Worm (Caenorhabditis elegans): Measurements from ENCODE around the gene ehs-1.
A peak's percentile ranks its signal among the peaks of the same experiment; 100 is the strongest.

The ehs-1 gene

DNA sequence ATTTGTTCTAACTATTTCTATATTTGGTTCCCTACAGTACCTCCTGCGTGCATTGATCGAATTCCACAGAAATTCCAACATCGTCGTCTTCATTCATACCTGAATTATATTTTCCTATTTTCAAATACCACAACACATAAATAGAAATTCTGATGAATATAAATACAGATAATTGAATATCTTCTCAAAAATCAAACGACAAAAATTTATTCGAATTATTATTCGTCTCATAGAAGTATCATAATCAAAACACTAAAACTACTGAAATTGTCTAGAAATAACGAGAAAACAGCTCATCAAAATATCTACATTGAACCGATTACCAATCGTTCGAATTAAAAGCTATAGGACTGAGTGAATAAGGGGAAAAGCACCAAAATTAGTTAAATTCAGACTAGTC is 12.6 kb downstream of the ehs-1 start, which contains the start of gene gtap-1:
Gene gtap-1, minus strand, starts transcription at position 101 of the 400 bp plus-strand sequence.
- TF ChIP-seq dao-5 (tag; optimal IDR thresholded peaks at IDR 0.05): no peak
- TF ChIP-seq him-1 (tag; optimal IDR thresholded peaks at IDR 0.05): no peak
- no peak for TF ChIP-seq W03F9.2 (tag; optimal IDR thresholded peaks at IDR 0.05)

DNA sequence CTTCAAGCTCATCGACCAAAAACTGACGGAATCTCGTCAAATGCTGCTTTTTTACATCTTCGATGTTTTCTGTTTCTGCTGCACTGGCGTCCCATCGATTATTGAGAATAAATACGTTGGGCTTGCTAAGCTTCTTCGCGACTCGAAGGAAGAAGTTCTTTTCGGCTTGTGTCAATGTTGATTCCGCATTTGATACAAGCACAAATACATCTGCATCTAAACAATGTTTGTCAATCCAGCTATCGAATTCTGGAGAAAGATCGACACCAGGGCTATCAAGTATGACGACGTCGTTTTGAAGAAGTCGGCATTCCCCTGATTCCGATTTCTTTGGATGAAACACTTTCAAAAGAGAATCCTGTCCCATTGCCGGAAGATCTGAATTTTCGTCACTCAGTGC is 14.6 kb downstream of the ehs-1 start:
- TF ChIP-seq him-1 (tag; optimal IDR thresholded peaks at IDR 0.05) (no peak), W03F9.2 (tag; optimal IDR thresholded peaks at IDR 0.05) (no peak), dao-5 (tag; optimal IDR thresholded peaks at IDR 0.05) (no peak)

DNA sequence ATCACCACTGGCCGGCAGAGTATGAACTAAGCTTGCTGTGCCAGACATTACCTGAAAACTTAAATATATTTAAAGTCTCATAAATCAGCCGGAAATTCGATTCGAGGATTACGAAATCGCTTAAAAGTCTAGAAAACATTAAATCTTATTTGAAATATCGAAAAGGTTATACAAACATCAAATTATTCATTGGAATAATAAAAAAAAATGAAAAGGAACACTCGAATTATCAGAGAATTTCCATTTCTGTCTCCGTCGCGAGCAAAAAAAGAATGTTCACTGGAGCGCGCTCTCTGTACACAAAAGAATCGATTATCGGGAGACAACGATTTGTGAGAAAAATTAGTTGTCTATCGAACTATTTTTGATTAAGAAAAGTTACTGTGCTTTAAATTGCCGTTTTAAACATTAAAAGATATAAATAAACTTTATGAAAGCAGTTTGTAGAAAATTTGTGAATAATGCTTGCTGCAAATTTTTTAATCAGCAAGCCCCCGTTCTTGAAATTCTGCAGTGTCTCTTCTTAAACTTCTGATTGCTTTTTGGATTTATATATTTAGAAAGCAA is 15.7 kb downstream of the ehs-1 start, which contains the start of gene fzo-1:
Gene fzo-1, minus strand, starts transcription at position 51 of the 567 bp plus-strand sequence.
- TF ChIP-seq W03F9.2 (tag; optimal IDR thresholded peaks at IDR 0.05) (peak; percentile 34), dao-5 (tag; optimal IDR thresholded peaks at IDR 0.05) (no peak)

DNA sequence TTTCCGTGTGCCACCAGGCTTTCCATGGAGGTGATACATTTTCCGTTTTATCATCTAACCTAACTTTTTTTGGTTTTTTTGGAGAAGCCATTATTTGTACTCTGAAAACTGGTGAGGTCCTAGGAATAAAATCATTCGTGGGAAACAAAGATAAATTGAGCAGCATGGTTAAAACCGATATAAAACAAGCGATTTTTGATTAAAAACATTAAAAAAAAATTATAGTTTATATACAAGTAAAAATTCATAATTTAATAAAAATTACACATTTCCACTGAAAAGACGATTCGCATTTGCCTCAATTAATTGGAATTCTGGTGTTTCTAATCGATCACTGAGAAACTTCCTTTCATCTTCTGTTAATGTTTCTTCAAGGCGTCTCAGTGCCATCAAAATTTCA is 17.9 kb downstream of the ehs-1 start, which contains the start of gene ZK1248.15:
Gene ZK1248.15, minus strand, starts transcription at position 101 of the 400 bp plus-strand sequence.
- no peak for TF ChIP-seq dao-5 (tag; optimal IDR thresholded peaks at IDR 0.05)
- no peak for TF ChIP-seq W03F9.2 (tag; optimal IDR thresholded peaks at IDR 0.05)
- TF ChIP-seq him-1 (tag; optimal IDR thresholded peaks at IDR 0.05): no peak

- TF ChIP-seq W03F9.2 (tag; optimal IDR thresholded peaks at IDR 0.05): peak; percentile 38
- no peak for TF ChIP-seq dao-5 (tag; optimal IDR thresholded peaks at IDR 0.05)
Observed at ce11 chrII:5839227-5839626, 18.7 kb downstream of the ehs-1 start, which contains the start of gene ZK1248.19. Gene ZK1248.19 (minus strand): TSS chrII:5839414.

DNA sequence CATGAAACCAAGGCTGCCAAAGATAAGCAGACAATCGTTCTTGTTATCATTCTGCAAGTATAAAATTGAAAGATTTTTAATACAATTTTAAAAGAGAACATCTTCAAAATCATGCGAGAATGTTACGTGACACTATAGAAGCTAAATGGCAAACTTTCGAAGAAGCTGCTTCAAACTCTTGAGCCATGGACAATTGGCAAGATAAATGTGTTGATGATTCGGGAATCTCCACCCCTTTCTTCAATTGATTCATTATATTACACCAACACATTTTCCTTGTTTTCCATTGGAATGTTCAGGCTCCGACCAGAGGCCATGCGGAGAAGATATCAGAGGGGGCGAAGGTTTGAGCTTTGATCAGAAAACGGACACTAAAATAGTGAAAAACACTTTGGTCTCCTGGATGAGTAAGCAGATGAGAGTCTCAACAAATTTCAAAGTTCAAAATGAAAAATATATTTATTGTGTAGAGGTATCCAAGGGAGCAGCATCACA is 20.6 kb downstream of the ehs-1 start, which contains the start of gene lec-5:
Gene lec-5, minus strand, starts transcription at position 51 of the 495 bp plus-strand sequence.
- TF ChIP-seq him-1 (tag; optimal IDR thresholded peaks at IDR 0.05): no peak
- no peak for TF ChIP-seq dao-5 (tag; optimal IDR thresholded peaks at IDR 0.05)
- no peak for TF ChIP-seq W03F9.2 (tag; optimal IDR thresholded peaks at IDR 0.05)

DNA sequence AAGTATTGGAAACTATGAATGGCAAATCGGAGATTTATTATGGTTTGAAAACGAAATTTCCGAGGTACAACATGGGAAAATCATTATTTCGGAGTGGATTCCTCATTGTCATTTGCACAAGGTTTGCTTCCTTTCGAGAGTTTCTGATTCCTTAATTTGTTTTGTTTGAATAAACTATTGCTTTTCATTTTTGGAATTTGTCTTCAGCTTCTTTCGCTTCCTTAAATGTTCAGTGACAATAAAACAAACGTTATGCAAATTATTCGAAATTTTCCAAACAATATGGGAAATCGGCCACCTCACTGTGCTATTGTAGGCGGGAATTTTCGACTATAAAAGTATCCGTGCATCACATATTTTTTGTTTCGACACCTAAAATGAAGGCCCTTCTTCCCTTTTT is 21.4 kb downstream of the ehs-1 start, which contains the start of gene nep-25:
Gene nep-25, plus strand, starts transcription at position 375 of the 400 bp plus-strand sequence.
- TF ChIP-seq him-1 (tag; optimal IDR thresholded peaks at IDR 0.05) (no peak), dao-5 (tag; optimal IDR thresholded peaks at IDR 0.05) (no peak), W03F9.2 (tag; optimal IDR thresholded peaks at IDR 0.05) (no peak)

ce11 chrII:5844694-5845129 is 24.2 kb downstream of the ehs-1 start:
- TF ChIP-seq W03F9.2 (tag; optimal IDR thresholded peaks at IDR 0.05): peak; percentile 97
- TF ChIP-seq him-1 (tag; optimal IDR thresholded peaks at IDR 0.05): peak; percentile 99
- peak; percentile 92 for TF ChIP-seq dao-5 (tag; optimal IDR thresholded peaks at IDR 0.05)

ce11 chrII:5845441-5845840 is 24.9 kb downstream of the ehs-1 start, which contains the start of the genes ZK1248.17 and H41C03.3:
Gene ZK1248.17 (minus strand): TSS chrII:5845541.
Gene H41C03.3 (plus strand): TSS chrII:5845777.
- no peak for TF ChIP-seq W03F9.2 (tag; optimal IDR thresholded peaks at IDR 0.05)
- TF ChIP-seq dao-5 (tag; optimal IDR thresholded peaks at IDR 0.05): no peak
- TF ChIP-seq him-1 (tag; optimal IDR thresholded peaks at IDR 0.05): no peak

- TF ChIP-seq him-1 (tag; optimal IDR thresholded peaks at IDR 0.05) (no peak), dao-5 (tag; optimal IDR thresholded peaks at IDR 0.05) (no peak), W03F9.2 (tag; optimal IDR thresholded peaks at IDR 0.05) (no peak)
Observed at ce11 chrII:5846181-5846580, 25.7 kb downstream of the ehs-1 start.

DNA sequence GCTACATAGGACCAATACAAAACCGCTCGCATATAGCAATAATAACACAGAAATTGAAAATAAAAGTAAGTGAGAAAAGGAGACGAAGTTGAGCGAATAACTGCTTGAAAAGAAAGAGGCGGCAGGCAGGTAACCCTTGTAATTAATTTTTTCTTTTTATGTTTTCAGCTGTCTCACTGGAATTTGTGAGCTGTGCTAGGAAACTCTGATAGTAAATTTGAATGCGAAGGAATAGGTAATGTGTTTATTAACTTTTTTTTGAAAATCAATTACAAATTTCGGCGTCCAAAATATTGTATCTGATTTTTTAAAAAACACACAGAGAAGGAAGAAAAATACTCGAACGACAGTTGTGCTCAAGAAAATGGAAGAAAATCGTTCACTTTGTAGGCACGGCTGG is 31.5 kb downstream of the ehs-1 start, which contains the start of gene H41C03.2:
Gene H41C03.2, minus strand, starts transcription at position 101 of the 400 bp plus-strand sequence.
- TF ChIP-seq him-1 (tag; optimal IDR thresholded peaks at IDR 0.05) (no peak), dao-5 (tag; optimal IDR thresholded peaks at IDR 0.05) (no peak), W03F9.2 (tag; optimal IDR thresholded peaks at IDR 0.05) (no peak)

DNA sequence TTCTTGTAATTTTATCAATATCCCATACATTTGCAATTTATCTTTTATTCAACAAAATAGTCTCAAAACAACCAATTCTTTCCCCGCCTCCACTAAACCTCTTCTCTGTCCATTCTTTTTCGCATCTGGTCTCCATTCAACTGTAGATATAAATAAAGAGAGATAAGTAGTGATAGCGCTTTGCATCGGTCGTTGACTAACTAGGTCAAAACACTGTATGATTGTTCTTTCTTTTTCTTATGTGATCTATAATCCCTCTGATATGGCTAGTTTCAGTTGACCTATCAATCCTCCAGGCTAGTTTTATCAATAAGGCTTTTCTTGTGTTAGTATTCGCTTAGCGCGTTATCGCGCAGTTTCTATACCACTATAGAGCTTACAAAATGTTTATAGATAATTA is 32.7 kb downstream of the ehs-1 start:
- no peak for TF ChIP-seq dao-5 (tag; optimal IDR thresholded peaks at IDR 0.05)
- TF ChIP-seq him-1 (tag; optimal IDR thresholded peaks at IDR 0.05): no peak
- no peak for TF ChIP-seq W03F9.2 (tag; optimal IDR thresholded peaks at IDR 0.05)

DNA sequence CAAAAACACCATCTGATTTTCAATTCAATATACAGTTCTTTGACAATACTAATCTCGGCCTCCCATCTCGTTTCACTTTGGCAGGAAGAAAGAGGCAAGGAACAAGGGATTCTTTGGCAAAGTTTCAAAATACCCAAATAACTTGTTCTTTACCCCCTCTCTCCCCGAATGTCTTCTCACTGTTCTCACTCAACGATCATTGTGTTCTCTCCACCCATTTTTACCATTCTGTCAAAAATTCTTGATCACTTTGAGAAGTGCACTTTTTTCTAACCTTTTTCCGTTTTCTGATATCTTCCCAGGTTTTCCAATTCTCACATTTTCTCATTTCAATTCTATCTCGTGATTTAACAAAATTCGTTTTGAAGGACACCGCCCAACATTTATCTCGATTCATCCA is 33.6 kb downstream of the ehs-1 start, which contains the start of gene H41C03.1:
Gene H41C03.1, plus strand, starts transcription at position 301 of the 400 bp plus-strand sequence.
- TF ChIP-seq W03F9.2 (tag; optimal IDR thresholded peaks at IDR 0.05) (no peak), him-1 (tag; optimal IDR thresholded peaks at IDR 0.05) (no peak), dao-5 (tag; optimal IDR thresholded peaks at IDR 0.05) (no peak)

ce11 chrII:5858322-5858721 is 37.8 kb downstream of the ehs-1 start, which contains the start of gene F55C12.4:
Gene F55C12.4 (minus strand): TSS chrII:5858422.
- TF ChIP-seq him-1 (tag; optimal IDR thresholded peaks at IDR 0.05): no peak
- no peak for TF ChIP-seq dao-5 (tag; optimal IDR thresholded peaks at IDR 0.05)
- TF ChIP-seq W03F9.2 (tag; optimal IDR thresholded peaks at IDR 0.05): no peak

All from whole organism, L4/young adult.